Fruit fly (Drosophila melanogaster) whole organism, embryonic: ENCODE results near the gene ssp.

Experiments used
- Abd-B ChIP-seq: fragments of 200-800 bp; sonication (Bioruptor generic); optimal IDR thresholded peaks from 2 replicates; lab custom pipeline; 2018; ENCODE audit warnings: missing biosample characterization, mild to moderate bottlenecking, missing genetic modification characterization, moderate library complexity
- Aef1 ChIP-seq: fragments of 200-800 bp; sonication (Bioruptor generic); IDR thresholded peaks from 3 replicates; pipeline ENCODE4 v1.3.6; 2022; ENCODE audit warnings: missing biosample characterization, missing genetic modification characterization
- BEAF-32 ChIP-seq: fragments of 200-800 bp; sonication (Bioruptor generic); optimal IDR thresholded peaks from 3 replicates; lab custom pipeline; 2017; ENCODE audit warnings: missing biosample characterization, missing genetic modification characterization, mild to moderate bottlenecking, moderate library complexity, missing genetic modification reagents
- CG10274 ChIP-seq: fragments of 200-800 bp; sonication (Bioruptor generic); optimal IDR thresholded peaks from 3 replicates; lab custom pipeline; 2017; ENCODE audit warnings: missing biosample characterization, mild to moderate bottlenecking, missing genetic modification characterization
- CG10321 ChIP-seq: fragments of 200-800 bp; sonication (Bioruptor generic); IDR thresholded peaks from 2 replicates; pipeline ENCODE4 v1.3.6; 2022; ENCODE audit warnings: missing biosample characterization, missing genetic modification characterization
- CG10543 ChIP-seq: fragments of 200-800 bp; sonication (Bioruptor generic); optimal IDR thresholded peaks from 3 replicates; lab custom pipeline; 2017; ENCODE audit warnings: missing biosample characterization, mild to moderate bottlenecking, missing genetic modification characterization, moderate library complexity
- CG11504 ChIP-seq: fragments of 200-800 bp; sonication (Bioruptor generic); optimal IDR thresholded peaks from 3 replicates; lab custom pipeline; 2019; ENCODE audit warnings: missing biosample characterization, mild to moderate bottlenecking, missing genetic modification characterization, moderate library complexity
- CG13424 ChIP-seq: fragments of 200-800 bp; sonication (Bioruptor generic); optimal IDR thresholded peaks from 2 replicates; lab custom pipeline; 2019; ENCODE audit warnings: missing biosample characterization, mild to moderate bottlenecking, missing genetic modification characterization, moderate library complexity
- CG18262 ChIP-seq: fragments of 200-800 bp; optimal IDR thresholded peaks from 3 replicates; lab custom pipeline; 2019; ENCODE audit warnings: missing biosample characterization, mild to moderate bottlenecking, missing genetic modification characterization, moderate library complexity
- CG18619 ChIP-seq: fragments of 200-800 bp; sonication (Bioruptor generic); optimal IDR thresholded peaks from 3 replicates; lab custom pipeline; 2017; ENCODE audit warnings: missing biosample characterization, mild to moderate bottlenecking, missing genetic modification characterization
- CG18764 ChIP-seq: fragments of 200-800 bp; sonication (Bioruptor generic); optimal IDR thresholded peaks from 3 replicates; lab custom pipeline; 2016; ENCODE audit warnings: missing biosample characterization, missing genetic modification characterization
- CG2199 ChIP-seq: fragments of 200-800 bp; sonication (Bioruptor generic); IDR thresholded peaks from 3 replicates; pipeline ENCODE4 v1.3.6; 2022; ENCODE audit warnings: missing biosample characterization, missing genetic modification characterization
- CG2875 ChIP-seq: fragments of 200-800 bp; sonication (Bioruptor generic); optimal IDR thresholded peaks from 2 replicates; lab custom pipeline; 2017; ENCODE audit warnings: missing biosample characterization, mild to moderate bottlenecking, missing genetic modification characterization, missing genetic modification reagents
- CG30020 ChIP-seq: fragments of 200-800 bp; optimal IDR thresholded peaks from 2 replicates; lab custom pipeline; 2019; ENCODE audit warnings: missing biosample characterization, mild to moderate bottlenecking, missing genetic modification characterization, moderate library complexity
- CG3726 ChIP-seq: fragments of 200-800 bp; sonication (Bioruptor generic); IDR thresholded peaks from 3 replicates; pipeline ENCODE4, ENCODE4 v1.3.6; 2022; ENCODE audit warnings: missing biosample characterization, missing genetic modification characterization
- CG4282 ChIP-seq: fragments of 200-800 bp; sonication (Bioruptor generic); optimal IDR thresholded peaks from 2 replicates; lab custom pipeline; 2016; ENCODE audit warnings: missing biosample characterization, missing genetic modification characterization
- CG5180 ChIP-seq: fragments of 200-800 bp; sonication (Bioruptor generic); optimal IDR thresholded peaks from 3 replicates; lab custom pipeline; 2017; ENCODE audit warnings: missing biosample characterization, missing genetic modification characterization, mild to moderate bottlenecking, moderate library complexity, missing genetic modification reagents
- CG6175 ChIP-seq: fragments of 200-800 bp; sonication (Bioruptor generic); IDR thresholded peaks from 3 replicates; pipeline ENCODE4 v1.3.6; 2022; ENCODE audit warnings: missing biosample characterization, missing genetic modification characterization
- CkIIα-i1 ChIP-seq: fragments of 200-800 bp; sonication (Bioruptor generic); IDR thresholded peaks from 2 replicates; pipeline ENCODE4 v1.3.6; 2022; ENCODE audit warnings: missing biosample characterization, missing genetic modification characterization
- E2f1 ChIP-seq: fragments of 200-800 bp; sonication (Bioruptor generic); IDR thresholded peaks from 2 replicates; pipeline ENCODE4 v1.3.6; 2022; ENCODE audit warnings: missing biosample characterization, missing genetic modification characterization
- ERR ChIP-seq: fragments of 200-800 bp; sonication (Bioruptor generic); optimal IDR thresholded peaks from 2 replicates; lab custom pipeline; 2016; ENCODE audit warnings: missing biosample characterization, missing genetic modification characterization
- HLH4C ChIP-seq: fragments of 200-800 bp; sonication (Bioruptor generic); IDR thresholded peaks from 3 replicates; pipeline ENCODE4 v1.3.6; 2022; ENCODE audit warnings: missing biosample characterization, missing genetic modification characterization; ENCODE audit not compliant: partially characterized antibody
- Hey ChIP-seq: fragments of 200-800 bp; sonication (Bioruptor generic); optimal IDR thresholded peaks from 3 replicates; lab custom pipeline; 2018; ENCODE audit warnings: missing biosample characterization, mild to moderate bottlenecking, missing genetic modification characterization
- Nf-YC ChIP-seq: fragments of 200-800 bp; optimal IDR thresholded peaks from 3 replicates; lab custom pipeline; 2019; ENCODE audit warnings: missing biosample characterization, mild to moderate bottlenecking, missing genetic modification characterization, moderate library complexity
- Sry-δ ChIP-seq: fragments of 200-800 bp; sonication (Bioruptor generic); optimal IDR thresholded peaks from 2 replicates; lab custom pipeline; 2016; ENCODE audit warnings: missing biosample characterization, missing genetic modification characterization
- aop ChIP-seq: fragments of 200-800 bp; sonication (Bioruptor generic); IDR thresholded peaks from 2 replicates; pipeline ENCODE4 v1.3.6; 2022; ENCODE audit warnings: missing biosample characterization, missing genetic modification characterization
- az2 ChIP-seq: fragments of 200-800 bp; sonication (Bioruptor generic); optimal IDR thresholded peaks from 3 replicates; lab custom pipeline; 2016; ENCODE audit warnings: missing biosample characterization, missing genetic modification characterization
- bsh ChIP-seq, 2 experiments: fragments of 200-800 bp; sonication (Bioruptor generic); optimal IDR thresholded peaks; 2 replicates each; lab custom pipeline; 2017 to 2018; ENCODE audit warnings: mild to moderate bottlenecking in 2 of 2, missing biosample characterization in 2 of 2, missing genetic modification characterization in 2 of 2, moderate library complexity in 1 of 2
- caup ChIP-seq: fragments of 200-800 bp; sonication (Bioruptor generic); optimal IDR thresholded peaks from 3 replicates; lab custom pipeline; 2017; ENCODE audit warnings: missing biosample characterization, mild to moderate bottlenecking, missing genetic modification characterization, moderate library complexity; ENCODE audit not compliant: severe bottlenecking
- chm ChIP-seq: fragments of 200-800 bp; sonication (Bioruptor generic); IDR thresholded peaks from 2 replicates; pipeline ENCODE4 v1.3.6; 2022; ENCODE audit warnings: missing biosample characterization, missing genetic modification characterization
- ci ChIP-seq: fragments of 200-800 bp; sonication (Bioruptor generic); IDR thresholded peaks from 3 replicates; pipeline ENCODE4 v1.3.6; 2022; ENCODE audit warnings: missing biosample characterization, missing genetic modification characterization
- en ChIP-seq: fragments of 200-800 bp; sonication (Bioruptor generic); optimal IDR thresholded peaks from 2 replicates; lab custom pipeline; 2016; ENCODE audit warnings: missing biosample characterization, missing genetic modification characterization
- ewg ChIP-seq: fragments of 200-800 bp; sonication (Bioruptor generic); optimal IDR thresholded peaks from 3 replicates; lab custom pipeline; 2017; ENCODE audit warnings: mild to moderate bottlenecking, missing biosample characterization, missing genetic modification reagents, missing genetic modification characterization
- fd102C ChIP-seq: fragments of 200-800 bp; sonication (Bioruptor generic); optimal IDR thresholded peaks from 2 replicates; lab custom pipeline; 2018; ENCODE audit warnings: missing biosample characterization, mild to moderate bottlenecking, missing genetic modification characterization, moderate library complexity
- gfzf ChIP-seq: fragments of 200-800 bp; sonication (Bioruptor generic); optimal IDR thresholded peaks from 2 replicates; lab custom pipeline; 2016; ENCODE audit warnings: missing biosample characterization, mild to moderate bottlenecking, missing genetic modification characterization, moderate library complexity
- kni ChIP-seq: fragments of 200-800 bp; sonication (Bioruptor generic); optimal IDR thresholded peaks from 3 replicates; lab custom pipeline; 2017; ENCODE audit warnings: mild to moderate bottlenecking, missing biosample characterization, missing genetic modification reagents, missing genetic modification characterization
- mld ChIP-seq: fragments of 200-800 bp; sonication (Bioruptor generic); IDR thresholded peaks from 3 replicates; pipeline ENCODE4 v1.3.6; 2022; ENCODE audit warnings: missing biosample characterization, missing genetic modification characterization; ENCODE audit not compliant: partially characterized antibody
- nau ChIP-seq: fragments of 200-800 bp; sonication (Bioruptor generic); optimal IDR thresholded peaks from 3 replicates; lab custom pipeline; 2017; ENCODE audit warnings: missing biosample characterization, mild to moderate bottlenecking, missing genetic modification characterization, missing genetic modification reagents
- nerfin-1 ChIP-seq: fragments of 200-800 bp; sonication (Bioruptor generic); optimal IDR thresholded peaks from 3 replicates; lab custom pipeline; 2019; ENCODE audit warnings: missing biosample characterization, mild to moderate bottlenecking, missing genetic modification characterization, moderate library complexity
- phol ChIP-seq: fragments of 200-800 bp; sonication (Bioruptor generic); optimal IDR thresholded peaks from 3 replicates; lab custom pipeline; 2018; ENCODE audit warnings: missing biosample characterization, mild to moderate bottlenecking, missing genetic modification characterization, moderate library complexity
- pita ChIP-seq: fragments of 200-800 bp; sonication (Bioruptor generic); optimal IDR thresholded peaks from 2 replicates; lab custom pipeline; 2017; ENCODE audit warnings: missing biosample characterization, mild to moderate bottlenecking, missing genetic modification characterization
- pros ChIP-seq: fragments of 200-800 bp; sonication (Bioruptor generic); optimal IDR thresholded peaks from 3 replicates; lab custom pipeline; 2019; ENCODE audit warnings: missing biosample characterization, mild to moderate bottlenecking, missing genetic modification characterization, moderate library complexity
- pzg ChIP-seq: fragments of 200-800 bp; sonication (Bioruptor generic); optimal IDR thresholded peaks from 3 replicates; lab custom pipeline; 2018; ENCODE audit warnings: missing biosample characterization, mild to moderate bottlenecking, missing genetic modification characterization, moderate library complexity
- salm ChIP-seq: fragments of 200-800 bp; sonication (Bioruptor generic); optimal IDR thresholded peaks from 2 replicates; lab custom pipeline; 2018; ENCODE audit warnings: missing biosample characterization, mild to moderate bottlenecking, missing genetic modification characterization
- shn ChIP-seq: fragments of 200-800 bp; sonication (Bioruptor generic); optimal IDR thresholded peaks from 3 replicates; lab custom pipeline; 2016; ENCODE audit warnings: missing biosample characterization, missing genetic modification characterization
- sna ChIP-seq: fragments of 200-800 bp; sonication (Bioruptor generic); IDR thresholded peaks from 2 replicates; pipeline ENCODE4 v1.3.6; 2022; ENCODE audit warnings: missing biosample characterization, missing genetic modification characterization; ENCODE audit not compliant: partially characterized antibody
- sqz ChIP-seq: fragments of 200-800 bp; sonication (Bioruptor generic); optimal IDR thresholded peaks from 3 replicates; lab custom pipeline; 2018; ENCODE audit warnings: missing biosample characterization, mild to moderate bottlenecking, missing genetic modification characterization
- ttk ChIP-seq: fragments of 200-800 bp; sonication (Bioruptor generic); IDR thresholded peaks from 2 replicates; pipeline ENCODE4 v2.1.2; 2022; ENCODE audit warnings: missing biosample characterization, missing genetic modification characterization
- twi ChIP-seq: fragments of 200-800 bp; optimal IDR thresholded peaks from 2 replicates; lab custom pipeline; 2019; ENCODE audit warnings: missing biosample characterization, mild to moderate bottlenecking, missing genetic modification characterization, moderate library complexity
- zf30C ChIP-seq: fragments of 200-800 bp; sonication (Bioruptor generic); optimal IDR thresholded peaks from 3 replicates; lab custom pipeline; 2018; ENCODE audit warnings: missing biosample characterization, mild to moderate bottlenecking, missing genetic modification characterization

Gene ssp

DNA sequence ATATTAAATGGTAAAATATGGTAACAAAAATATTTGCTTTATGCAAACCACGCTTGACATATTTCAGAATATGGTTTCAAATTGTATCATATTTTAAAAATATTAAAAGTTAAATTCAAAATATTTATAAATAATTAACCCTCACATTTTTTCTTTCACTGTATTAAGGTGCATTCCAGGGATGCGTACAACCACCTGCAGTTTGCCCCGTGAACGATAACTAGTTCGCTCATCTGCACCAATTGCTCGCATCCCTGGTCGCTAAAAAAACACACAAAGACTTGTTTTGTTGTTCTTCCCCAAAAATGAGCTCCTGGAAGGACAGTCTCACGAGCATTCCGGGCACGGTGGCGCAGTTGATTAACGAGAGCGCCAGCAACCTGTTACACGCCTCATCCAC is 13.9 kb downstream of the ssp start, which contains the start of gene DEF8 (continued):
- peak; percentile 55; the same call in 1 of the 2 replicates for TF ChIP-seq aop
- peak; percentile 40 for TF ChIP-seq kni
- TF ChIP-seq fd102C (GFP tag; lab: Kevin White, UChicago) = no peak
- TF ChIP-seq caup (GFP tag; lab: Kevin White, UChicago) = peak; percentile 57
- TF ChIP-seq CG10321 = peak; percentile 68; the same call in 1 of the 2 replicates
- TF ChIP-seq CkIIα-i1 (GFP tag; lab: Robert Waterston, UW) = no peak
- peak; percentile 90 for TF ChIP-seq CG18262
- TF ChIP-seq CG3726 = peak; percentile 49; the same call in 1 of the 3 replicates
- no peak for TF ChIP-seq sna (GFP tag; lab: Robert Waterston, UW)
- no peak for TF ChIP-seq HLH4C
- TF ChIP-seq E2f1 = peak; percentile 78
- TF ChIP-seq CG5180 (GFP tag; lab: Kevin White, UChicago) = no peak
- no peak for TF ChIP-seq Abd-B (GFP tag; lab: Kevin White, UChicago)
- TF ChIP-seq CG18619 (GFP tag; lab: Kevin White, UChicago) = peak; percentile 83
- peak; percentile 77 for TF ChIP-seq chm (GFP tag; lab: Robert Waterston, UW)
- no peak for TF ChIP-seq pita (GFP tag; lab: Kevin White, UChicago)
- TF ChIP-seq CG6175 = no peak
- TF ChIP-seq sqz (GFP tag; lab: Kevin White, UChicago) = peak; percentile 85
- no peak for TF ChIP-seq CG2199
- no peak for TF ChIP-seq CG10274 (GFP tag; lab: Kevin White, UChicago)
- peak; percentile 69 for TF ChIP-seq CG30020 (tag; lab: Kevin White, UChicago)
- peak in 1 of 2 experiments; percentile 93 for TF ChIP-seq bsh (GFP tag; optimal IDR thresholded peaks at IDR 0.05; lab: Kevin White, UChicago)
- TF ChIP-seq ERR = no peak
- TF ChIP-seq ci (GFP tag; lab: Robert Waterston, UW) = peak; percentile 89
- peak; percentile 70 for TF ChIP-seq ttk
- peak; percentile 79 for TF ChIP-seq az2 (GFP tag; lab: Kevin White, UChicago)
- TF ChIP-seq CG10543 (GFP tag; lab: Kevin White, UChicago) = peak; percentile 40
- no peak for TF ChIP-seq en (GFP tag; lab: Kevin White, UChicago)
- no peak for TF ChIP-seq pros (GFP tag; lab: Kevin White, UChicago)
- peak; percentile 26 for TF ChIP-seq shn (GFP tag; lab: Kevin White, UChicago)
- peak; percentile 61 for TF ChIP-seq salm
- TF ChIP-seq CG13424 (tag; lab: Kevin White, UChicago) = peak; percentile 87
- no peak for TF ChIP-seq CG4282 (GFP tag; lab: Kevin White, UChicago)
- TF ChIP-seq ewg (GFP tag; lab: Kevin White, UChicago) = peak; percentile 64
- peak; percentile 88 for TF ChIP-seq nerfin-1 (tag; lab: Kevin White, UChicago)
- TF ChIP-seq zf30C = peak; percentile 97
- TF ChIP-seq CG18764 (GFP tag; lab: Kevin White, UChicago) = peak; percentile 80
- no peak for TF ChIP-seq mld (GFP tag; lab: Robert Waterston, UW)
- TF ChIP-seq pzg (GFP tag; lab: Kevin White, UChicago) = peak; percentile 61
- peak; percentile 91 for TF ChIP-seq phol (tag; lab: Kevin White, UChicago)
- TF ChIP-seq Sry-δ (GFP tag; lab: Kevin White, UChicago) = peak; percentile 44
- no peak for TF ChIP-seq gfzf
- no peak for TF ChIP-seq nau
- peak; percentile 39 for TF ChIP-seq BEAF-32 (GFP tag; lab: Kevin White, UChicago)
- peak; percentile 92 for TF ChIP-seq CG11504
- peak; percentile 81 for TF ChIP-seq twi (tag; lab: Kevin White, UChicago)
- peak; percentile 56 for TF ChIP-seq CG2875 (GFP tag; lab: Kevin White, UChicago)
- no peak for TF ChIP-seq Hey (tag; lab: Kevin White, UChicago)
- TF ChIP-seq Nf-YC (tag; lab: Kevin White, UChicago) = peak; percentile 73
- TF ChIP-seq Aef1 (GFP tag; lab: Robert Waterston, UW) = peak; percentile 77
